Fruit fly (Drosophila melanogaster) whole organism, embryonic: Measurements from ENCODE around the gene mus101.

Experiments used
- B-H2 ChIP-seq: fragments of 200-800 bp; sonication (Bioruptor generic); optimal IDR thresholded peaks from 2 replicates; lab custom pipeline; 2018; ENCODE audit warnings: missing biosample characterization, mild to moderate bottlenecking, missing genetic modification characterization
- CG10267 ChIP-seq: fragments of 200-800 bp; sonication (Bioruptor generic); optimal IDR thresholded peaks from 2 replicates; lab custom pipeline; 2018; ENCODE audit warnings: missing biosample characterization, mild to moderate bottlenecking, missing genetic modification characterization, moderate library complexity
- CG10431 ChIP-seq: fragments of 200-800 bp; sonication (Bioruptor generic); optimal IDR thresholded peaks from 3 replicates; lab custom pipeline; 2018; ENCODE audit warnings: missing biosample characterization, mild to moderate bottlenecking, missing genetic modification characterization
- CG11085 ChIP-seq: fragments of 200-800 bp; sonication (Bioruptor generic); IDR thresholded peaks from 2 replicates; pipeline ENCODE4 v1.3.6; 2022; ENCODE audit warnings: missing biosample characterization, missing genetic modification characterization
- CG11560 ChIP-seq: fragments of 200-800 bp; sonication (Bioruptor generic); IDR thresholded peaks from 3 replicates; pipeline ENCODE4 v1.3.6; 2022; ENCODE audit warnings: missing biosample characterization, missing genetic modification characterization
- CG12104 ChIP-seq: fragments of 200-800 bp; sonication (Bioruptor generic); optimal IDR thresholded peaks from 3 replicates; lab custom pipeline; 2016; ENCODE audit warnings: missing biosample characterization, missing genetic modification characterization
- CG13894 ChIP-seq: fragments of 200-800 bp; sonication (Bioruptor generic); optimal IDR thresholded peaks from 3 replicates; lab custom pipeline; 2018; ENCODE audit warnings: missing biosample characterization, mild to moderate bottlenecking, missing genetic modification characterization, moderate library complexity
- CG14441 ChIP-seq: fragments of 200-800 bp; sonication (Bioruptor generic); IDR thresholded peaks from 2 replicates; pipeline ENCODE4 v1.3.6; 2022; ENCODE audit warnings: missing biosample characterization, missing genetic modification characterization
- CG14860 ChIP-seq: fragments of 200-800 bp; sonication (Bioruptor generic); IDR thresholded peaks from 3 replicates; pipeline ENCODE4 v1.3.6; 2022; ENCODE audit warnings: missing biosample characterization, missing genetic modification characterization; ENCODE audit not compliant: partially characterized antibody
- CG16863 ChIP-seq: fragments of 200-800 bp; sonication (Bioruptor generic); optimal IDR thresholded peaks from 3 replicates; lab custom pipeline; 2016; ENCODE audit warnings: missing biosample characterization, missing genetic modification characterization
- CG17186 ChIP-seq: fragments of 200-800 bp; sonication (Bioruptor generic); optimal IDR thresholded peaks from 3 replicates; lab custom pipeline; 2017; ENCODE audit warnings: missing biosample characterization, missing genetic modification reagents, missing genetic modification characterization
- CG18619 ChIP-seq: fragments of 200-800 bp; sonication (Bioruptor generic); optimal IDR thresholded peaks from 3 replicates; lab custom pipeline; 2017; ENCODE audit warnings: missing biosample characterization, mild to moderate bottlenecking, missing genetic modification characterization
- CG2202 ChIP-seq: fragments of 200-800 bp; sonication (Bioruptor generic); optimal IDR thresholded peaks from 2 replicates; lab custom pipeline; 2018; ENCODE audit warnings: missing biosample characterization, mild to moderate bottlenecking, missing genetic modification characterization
- CG3065 ChIP-seq: fragments of 200-800 bp; sonication (Bioruptor generic); optimal IDR thresholded peaks from 2 replicates; lab custom pipeline; 2016; ENCODE audit warnings: missing biosample characterization, missing genetic modification characterization
- CG6254 ChIP-seq: fragments of 200-800 bp; sonication (Bioruptor generic); optimal IDR thresholded peaks from 3 replicates; lab custom pipeline; 2017; ENCODE audit warnings: mild to moderate bottlenecking, missing biosample characterization, missing genetic modification reagents, missing genetic modification characterization
- CG6765 ChIP-seq: fragments of 200-800 bp; sonication (Bioruptor generic); optimal IDR thresholded peaks from 3 replicates; lab custom pipeline; 2017; ENCODE audit warnings: missing biosample characterization, mild to moderate bottlenecking, missing genetic modification characterization
- CG7987 ChIP-seq: fragments of 200-800 bp; sonication (Bioruptor generic); optimal IDR thresholded peaks from 2 replicates; lab custom pipeline; 2018; ENCODE audit warnings: missing biosample characterization, mild to moderate bottlenecking, missing genetic modification characterization, moderate library complexity
- CG8765 ChIP-seq: fragments of 200-800 bp; sonication (Bioruptor generic); IDR thresholded peaks from 2 replicates; pipeline ENCODE4 v1.3.6; 2022; ENCODE audit warnings: missing biosample characterization, missing genetic modification characterization
- CG8944 ChIP-seq: fragments of 200-800 bp; sonication (Bioruptor generic); optimal IDR thresholded peaks from 3 replicates; lab custom pipeline; 2016; ENCODE audit warnings: missing biosample characterization, missing genetic modification characterization
- D19B ChIP-seq: fragments of 200-800 bp; sonication (Bioruptor generic); optimal IDR thresholded peaks from 2 replicates; lab custom pipeline; 2017; ENCODE audit warnings: missing biosample characterization, mild to moderate bottlenecking, missing genetic modification characterization
- Dek ChIP-seq: fragments of 200-800 bp; sonication (Bioruptor generic); optimal IDR thresholded peaks from 3 replicates; lab custom pipeline; 2019; ENCODE audit warnings: missing biosample characterization, mild to moderate bottlenecking, missing genetic modification characterization, moderate library complexity
- Drgx ChIP-seq: fragments of 200-800 bp; sonication (Bioruptor generic); IDR thresholded peaks from 2 replicates; pipeline ENCODE4 v1.3.6; 2022; ENCODE audit warnings: missing biosample characterization, missing genetic modification characterization
- H15 ChIP-seq: fragments of 200-800 bp; sonication (Bioruptor generic); IDR thresholded peaks from 3 replicates; pipeline ENCODE4 v1.3.6; 2022; ENCODE audit warnings: missing biosample characterization, missing genetic modification characterization
- HLHmδ ChIP-seq: fragments of 200-800 bp; sonication (Bioruptor generic); optimal IDR thresholded peaks from 2 replicates; lab custom pipeline; 2018; ENCODE audit warnings: missing biosample characterization, mild to moderate bottlenecking, missing genetic modification characterization, moderate library complexity
- Hey ChIP-seq: fragments of 200-800 bp; sonication (Bioruptor generic); optimal IDR thresholded peaks from 3 replicates; lab custom pipeline; 2018; ENCODE audit warnings: missing biosample characterization, mild to moderate bottlenecking, missing genetic modification characterization
- Hmx ChIP-seq: fragments of 200-800 bp; sonication (Bioruptor generic); optimal IDR thresholded peaks from 2 replicates; lab custom pipeline; 2016; ENCODE audit warnings: missing biosample characterization, missing genetic modification characterization
- Hr3 ChIP-seq: fragments of 200-800 bp; sonication (Bioruptor generic); optimal IDR thresholded peaks from 3 replicates; lab custom pipeline; 2016; ENCODE audit warnings: missing biosample characterization, missing genetic modification characterization
- NC2β ChIP-seq: fragments of 200-800 bp; sonication (Bioruptor generic); optimal IDR thresholded peaks from 2 replicates; lab custom pipeline; 2016; ENCODE audit warnings: missing biosample characterization, missing genetic modification characterization
- Oaz ChIP-seq: fragments of 200-800 bp; sonication (Bioruptor generic); IDR thresholded peaks from 2 replicates; pipeline ENCODE4 v1.3.6; 2022; ENCODE audit warnings: missing biosample characterization, missing genetic modification characterization
- Opbp ChIP-seq: fragments of 200-800 bp; sonication (Bioruptor generic); IDR thresholded peaks from 3 replicates; pipeline ENCODE4 v1.3.6; 2022; ENCODE audit warnings: missing biosample characterization, missing genetic modification characterization; ENCODE audit not compliant: partially characterized antibody
- Ptx1 ChIP-seq: fragments of 200-800 bp; sonication (Bioruptor generic); IDR thresholded peaks from 2 replicates; pipeline ENCODE4 v1.3.6; 2022; ENCODE audit warnings: missing biosample characterization, missing genetic modification characterization
- Sry-δ ChIP-seq: fragments of 200-800 bp; sonication (Bioruptor generic); optimal IDR thresholded peaks from 2 replicates; lab custom pipeline; 2016; ENCODE audit warnings: missing biosample characterization, missing genetic modification characterization
- caup ChIP-seq: fragments of 200-800 bp; sonication (Bioruptor generic); optimal IDR thresholded peaks from 3 replicates; lab custom pipeline; 2017; ENCODE audit warnings: missing biosample characterization, mild to moderate bottlenecking, missing genetic modification characterization, moderate library complexity; ENCODE audit not compliant: severe bottlenecking
- dan ChIP-seq: fragments of 200-800 bp; sonication (Bioruptor generic); IDR thresholded peaks from 2 replicates; pipeline ENCODE4 v1.3.6; 2022; ENCODE audit warnings: missing biosample characterization, missing genetic modification characterization
- dm ChIP-seq: fragments of 200-800 bp; sonication (Bioruptor generic); optimal IDR thresholded peaks from 3 replicates; lab custom pipeline; 2016; ENCODE audit warnings: missing biosample characterization, missing genetic modification characterization
- dpn ChIP-seq, 2 experiments: fragments of 200-800 bp; sonication (Bioruptor generic); optimal IDR thresholded peaks; 3 replicates each; lab custom pipeline; 2016; ENCODE audit warnings: missing biosample characterization in 2 of 2, missing genetic modification characterization in 2 of 2
- ewg ChIP-seq: fragments of 200-800 bp; sonication (Bioruptor generic); optimal IDR thresholded peaks from 3 replicates; lab custom pipeline; 2017; ENCODE audit warnings: mild to moderate bottlenecking, missing biosample characterization, missing genetic modification reagents, missing genetic modification characterization
- fd96Cb ChIP-seq: fragments of 200-800 bp; sonication (Bioruptor generic); optimal IDR thresholded peaks from 2 replicates; lab custom pipeline; 2018; ENCODE audit warnings: missing biosample characterization, mild to moderate bottlenecking, missing genetic modification characterization, moderate library complexity
- gem ChIP-seq: fragments of 200-800 bp; sonication (Bioruptor generic); optimal IDR thresholded peaks from 2 replicates; lab custom pipeline; 2019; ENCODE audit warnings: missing biosample characterization, mild to moderate bottlenecking, missing genetic modification characterization, moderate library complexity
- h ChIP-seq: fragments of >200 bp; optimal IDR thresholded peaks from 2 replicates; lab custom pipeline; 2017
- insv ChIP-seq, 2 experiments: fragments of 200-800 bp; sonication (Bioruptor generic); optimal IDR thresholded peaks; 3 replicates each; lab custom pipeline; 2016 to 2018; ENCODE audit warnings: missing biosample characterization in 2 of 2, missing genetic modification characterization in 2 of 2
- pb ChIP-seq: fragments of 200-800 bp; sonication (Bioruptor generic); optimal IDR thresholded peaks from 3 replicates; lab custom pipeline; 2016; ENCODE audit warnings: missing biosample characterization, missing genetic modification characterization
- row ChIP-seq: fragments of 200-800 bp; sonication (Bioruptor generic); IDR thresholded peaks from 3 replicates; pipeline ENCODE4 v1.3.6; 2022; ENCODE audit warnings: missing biosample characterization, missing genetic modification characterization
- run ChIP-seq: fragments of 200-800 bp; sonication (Bioruptor generic); optimal IDR thresholded peaks from 3 replicates; lab custom pipeline; 2018; ENCODE audit warnings: missing biosample characterization, mild to moderate bottlenecking, missing genetic modification characterization
- salm ChIP-seq: fragments of 200-800 bp; sonication (Bioruptor generic); optimal IDR thresholded peaks from 2 replicates; lab custom pipeline; 2018; ENCODE audit warnings: missing biosample characterization, mild to moderate bottlenecking, missing genetic modification characterization
- scrt ChIP-seq: fragments of 200-800 bp; sonication (Bioruptor generic); optimal IDR thresholded peaks from 2 replicates; lab custom pipeline; 2018; ENCODE audit warnings: missing biosample characterization, mild to moderate bottlenecking, missing genetic modification characterization, moderate library complexity
- sim ChIP-seq: fragments of 200-800 bp; sonication (Bioruptor generic); IDR thresholded peaks from 2 replicates; pipeline ENCODE4 v1.3.6; 2022; ENCODE audit warnings: missing biosample characterization, missing genetic modification characterization
- tin ChIP-seq: fragments of 200-800 bp; sonication (Bioruptor generic); optimal IDR thresholded peaks from 3 replicates; lab custom pipeline; 2016; ENCODE audit warnings: missing biosample characterization, missing genetic modification characterization
- trh ChIP-seq: fragments of 200-800 bp; sonication (Bioruptor generic); optimal IDR thresholded peaks from 2 replicates; lab custom pipeline; 2016; ENCODE audit warnings: missing biosample characterization, missing genetic modification characterization
- unc-4 ChIP-seq: fragments of 200-800 bp; sonication (Bioruptor generic); IDR thresholded peaks from 2 replicates; pipeline ENCODE4 v1.3.6; 2022; ENCODE audit warnings: missing biosample characterization, missing genetic modification characterization; ENCODE audit not compliant: partially characterized antibody
- wek ChIP-seq: fragments of 200-800 bp; sonication (Bioruptor generic); optimal IDR thresholded peaks from 3 replicates; lab custom pipeline; 2018; ENCODE audit warnings: missing biosample characterization, mild to moderate bottlenecking, missing genetic modification characterization, moderate library complexity

mus101 gene

dm6 chrX:13756776-13757312 is 34.8 kb downstream of the mus101 start, which contains the start of the genes CG32625 and Rtc1 (continued):
- TF ChIP-seq tin (GFP tag; lab: Kevin White, UChicago) (peak; percentile 52), unc-4 (GFP tag; lab: Robert Waterston, UW) (peak; percentile 67), H15 (GFP tag; lab: Robert Waterston, UW) (peak; percentile 44; the same call in 1 of the 3 replicates), B-H2 (GFP tag; lab: Kevin White, UChicago) (peak; percentile 70), caup (GFP tag; lab: Kevin White, UChicago) (no peak), NC2β (GFP tag; lab: Kevin White, UChicago) (no peak), scrt (no peak), fd96Cb (peak; percentile 15), dm (GFP tag; lab: Kevin White, UChicago) (peak; percentile 76), HLHmδ (no peak), Sry-δ (GFP tag; lab: Kevin White, UChicago) (peak; percentile 20), CG3065 (no peak), CG16863 (GFP tag; lab: Kevin White, UChicago) (no peak), CG13894 (tag; lab: Kevin White, UChicago) (peak; percentile 54), Opbp (GFP tag; lab: Robert Waterston, UW) (peak; percentile 51; the same call in 2 of the 3 replicates), CG6765 (GFP tag; lab: Kevin White, UChicago) (no peak), CG14441 (GFP tag; lab: Robert Waterston, UW) (peak; percentile 36; the same call in 1 of the 2 replicates), Oaz (GFP tag; lab: Robert Waterston, UW) (0 out of 2 replicates have a peak, but pooled peaks have one; percentile 15), Hmx (no peak), wek (GFP tag; lab: Kevin White, UChicago) (no peak), Hey (no peak), Drgx (GFP tag; lab: Robert Waterston, UW) (no peak), pb (GFP tag; lab: Kevin White, UChicago) (no peak), CG10267 (tag; lab: Kevin White, UChicago) (peak; percentile 66), dan (no peak), ewg (GFP tag; lab: Kevin White, UChicago) (peak; percentile 10), CG11560 (tag; lab: Robert Waterston, UW) (no peak), insv (GFP tag; optimal IDR thresholded peaks at IDR 0.05; lab: Kevin White, UChicago) (no peak), gem (peak; percentile 74), sim (GFP tag; lab: Robert Waterston, UW) (no peak), run (tag; lab: Kevin White, UChicago) (no peak), CG11085 (GFP tag; lab: Robert Waterston, UW) (no peak), Ptx1 (GFP tag; lab: Robert Waterston, UW) (peak; percentile 42), CG2202 (tag; lab: Kevin White, UChicago) (no peak), CG8765 (GFP tag; lab: Robert Waterston, UW) (no peak), CG6254 (GFP tag; lab: Kevin White, UChicago) (no peak), CG10431 (peak; percentile 49), CG14860 (peak; percentile 42; the same call in 2 of the 3 replicates), CG7987 (GFP tag; lab: Kevin White, UChicago) (no peak), CG18619 (GFP tag; lab: Kevin White, UChicago) (no peak), Hr3 (GFP tag; lab: Kevin White, UChicago) (no peak), CG8944 (GFP tag; lab: Kevin White, UChicago) (no peak), h (lab: Kevin White, UChicago) (no peak), CG12104 (no peak), CG17186 (GFP tag; lab: Kevin White, UChicago) (no peak), trh (no peak), D19B (GFP tag; lab: Kevin White, UChicago) (no peak), row (peak; percentile 75), salm (tag; lab: Kevin White, UChicago) (no peak), Dek (peak; percentile 25), dpn (GFP tag; optimal IDR thresholded peaks at IDR 0.05; lab: Kevin White, UChicago) (peak in 1 of 2 experiments; percentile 50)
